Worm (Caenorhabditis elegans) whole organism, early embryonic: ENCODE measurements around the gene K10H10.10.

Source experiments
- F13C5.2 ChIP-seq: sonication (generic microtip); optimal IDR thresholded peaks from 2 replicates; lab custom pipeline; 2017; ENCODE audit warnings: mild to moderate bottlenecking, missing genetic modification characterization, inconsistent platforms, missing compliant biosample characterization
- aly-1 ChIP-seq: sonication (generic microtip); optimal IDR thresholded peaks from 2 replicates; lab custom pipeline; 2016; ENCODE audit warnings: missing genetic modification characterization, missing compliant biosample characterization
- ama-1 ChIP-seq: fragments of 150-350 bp; optimal IDR thresholded peaks from 2 replicates; lab custom pipeline; 2014
- ceh-13 ChIP-seq: fragments of 200-800 bp; sonication (Bioruptor generic); optimal IDR thresholded peaks from 2 replicates; lab custom pipeline; 2018; ENCODE audit warnings: mild to moderate bottlenecking, missing genetic modification characterization, missing compliant biosample characterization
- ceh-36 ChIP-seq: sonication (generic microtip); optimal IDR thresholded peaks from 2 replicates; lab custom pipeline; 2016; ENCODE audit warnings: missing genetic modification characterization, inconsistent platforms, missing compliant biosample characterization
- flt-1 ChIP-seq: fragments of 200-800 bp; sonication (Bioruptor generic); IDR thresholded peaks from 2 replicates; pipeline ENCODE4 v1.3.6; 2022; ENCODE audit warnings: missing genetic modification characterization, missing compliant biosample characterization
- hmg-4 ChIP-seq: fragments of 200-800 bp; sonication (Bioruptor generic); optimal IDR thresholded peaks from 2 replicates; lab custom pipeline; 2018; ENCODE audit warnings: mild to moderate bottlenecking, missing genetic modification characterization, missing compliant biosample characterization
- scrt-1 ChIP-seq: fragments of 200-800 bp; sonication (Bioruptor generic); IDR thresholded peaks from 2 replicates; pipeline ENCODE4 v1.3.6; 2022; ENCODE audit warnings: missing genetic modification characterization, missing compliant biosample characterization
- sea-1 ChIP-seq: fragments of 200-800 bp; sonication (Bioruptor generic); conservative IDR thresholded peaks from 2 replicates; pipeline ENCODE4 v1.3.6; 2022; ENCODE audit warnings: missing genetic modification characterization, missing compliant biosample characterization
- tbx-37 ChIP-seq: fragments of 200-800 bp; sonication (Bioruptor generic); conservative IDR thresholded peaks from 2 replicates; pipeline ENCODE4 v1.3.6; 2022; ENCODE audit warnings: missing genetic modification reagents, missing genetic modification characterization, missing compliant biosample characterization

DNA sequence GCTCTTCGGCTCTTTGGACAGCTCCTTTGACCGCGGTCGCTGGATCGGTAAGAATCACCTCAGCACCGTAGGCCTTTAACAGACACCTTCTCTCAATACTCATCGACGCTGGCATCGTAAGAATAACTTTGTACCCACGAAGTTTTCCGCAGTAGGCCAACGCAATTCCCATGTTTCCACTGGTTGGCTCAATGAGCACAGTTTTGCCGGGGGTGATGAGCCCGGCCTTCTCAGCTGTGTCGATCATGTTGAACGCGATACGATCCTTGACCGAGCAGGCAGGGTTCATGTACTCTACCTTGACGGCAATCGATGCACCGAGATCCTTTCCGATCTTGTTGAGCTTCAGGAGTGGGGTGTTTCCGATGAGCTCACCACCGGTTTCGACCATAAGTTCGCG lies 13.6 kb upstream of the K10H10.10 start:
- no peak for TF ChIP-seq scrt-1 (GFP tag; lab: Robert Waterston, UW)
- no peak for TF ChIP-seq tbx-37
- TF ChIP-seq F13C5.2 (tag; lab: Kevin White, UChicago): no peak
- TF ChIP-seq flt-1 (GFP tag; lab: Robert Waterston, UW): no peak
- no peak for TF ChIP-seq ama-1
- TF ChIP-seq hmg-4 (GFP tag; lab: Kevin White, UChicago): no peak
- no peak for TF ChIP-seq ceh-36
- no peak for TF ChIP-seq sea-1
- TF ChIP-seq ceh-13 (GFP tag; lab: Kevin White, UChicago): no peak
- TF ChIP-seq aly-1 (tag; lab: Kevin White, UChicago): no peak
